Fruit fly (Drosophila melanogaster) whole organism, embryonic: ENCODE data around the gene pyd.

Experiments used
- Abd-B ChIP-seq: fragments of 200-800 bp; sonication (Bioruptor generic); optimal IDR thresholded peaks from 2 replicates; lab custom pipeline; 2018; ENCODE audit warnings: missing biosample characterization, mild to moderate bottlenecking, missing genetic modification characterization, moderate library complexity
- Antp ChIP-seq: fragments of 200-800 bp; sonication (Bioruptor generic); optimal IDR thresholded peaks from 3 replicates; lab custom pipeline; 2016; ENCODE audit warnings: missing biosample characterization, missing genetic modification characterization
- Blimp-1 ChIP-seq: fragments of 200-800 bp; sonication (Bioruptor generic); optimal IDR thresholded peaks from 3 replicates; lab custom pipeline; 2018; ENCODE audit warnings: missing biosample characterization, missing genetic modification characterization, mild to moderate bottlenecking, moderate library complexity, missing genetic modification reagents
- CG10274 ChIP-seq: fragments of 200-800 bp; sonication (Bioruptor generic); optimal IDR thresholded peaks from 3 replicates; lab custom pipeline; 2017; ENCODE audit warnings: missing biosample characterization, mild to moderate bottlenecking, missing genetic modification characterization
- CG10565 ChIP-seq: fragments of 200-800 bp; sonication (Bioruptor generic); optimal IDR thresholded peaks from 3 replicates; lab custom pipeline; 2016; ENCODE audit warnings: missing biosample characterization, mild to moderate bottlenecking, missing genetic modification characterization
- CG10654 ChIP-seq: fragments of 200-800 bp; sonication (Bioruptor generic); optimal IDR thresholded peaks from 2 replicates; lab custom pipeline; 2016; ENCODE audit warnings: missing biosample characterization, missing genetic modification characterization
- CG11560 ChIP-seq: fragments of 200-800 bp; sonication (Bioruptor generic); IDR thresholded peaks from 3 replicates; pipeline ENCODE4 v1.3.6; 2022; ENCODE audit warnings: missing biosample characterization, missing genetic modification characterization
- CG13775 ChIP-seq: fragments of 200-800 bp; sonication (Bioruptor generic); optimal IDR thresholded peaks from 3 replicates; lab custom pipeline; 2017; ENCODE audit warnings: missing biosample characterization, mild to moderate bottlenecking, missing genetic modification characterization
- CG15073 ChIP-seq: fragments of 200-800 bp; sonication (Bioruptor generic); optimal IDR thresholded peaks from 2 replicates; lab custom pipeline; 2016; ENCODE audit warnings: missing biosample characterization, missing genetic modification characterization
- CG16779 ChIP-seq: fragments of 200-800 bp; sonication (Bioruptor generic); IDR thresholded peaks from 2 replicates; pipeline ENCODE4 v1.3.6; 2022; ENCODE audit warnings: missing biosample characterization, missing genetic modification characterization
- CG16813 ChIP-seq: fragments of 200-800 bp; sonication (Bioruptor generic); IDR thresholded peaks from 3 replicates; pipeline ENCODE4 v1.3.6; 2022; ENCODE audit warnings: missing biosample characterization, missing genetic modification characterization; ENCODE audit not compliant: partially characterized antibody
- CG17186 ChIP-seq: fragments of 200-800 bp; sonication (Bioruptor generic); optimal IDR thresholded peaks from 3 replicates; lab custom pipeline; 2017; ENCODE audit warnings: missing biosample characterization, missing genetic modification reagents, missing genetic modification characterization
- CG17328 ChIP-seq: fragments of 200-800 bp; sonication (Bioruptor generic); IDR thresholded peaks from 2 replicates; pipeline ENCODE4 v1.3.6; 2022; ENCODE audit warnings: missing biosample characterization, missing genetic modification characterization
- CG18599 ChIP-seq: fragments of 200-800 bp; sonication (Bioruptor generic); optimal IDR thresholded peaks from 3 replicates; lab custom pipeline; 2017; ENCODE audit warnings: missing biosample characterization, missing genetic modification characterization, mild to moderate bottlenecking, moderate library complexity, missing genetic modification reagents
- CG4282 ChIP-seq: fragments of 200-800 bp; sonication (Bioruptor generic); optimal IDR thresholded peaks from 2 replicates; lab custom pipeline; 2016; ENCODE audit warnings: missing biosample characterization, missing genetic modification characterization
- CG4328 ChIP-seq: fragments of 200-800 bp; sonication (Bioruptor generic); optimal IDR thresholded peaks from 3 replicates; lab custom pipeline; 2017; ENCODE audit warnings: missing biosample characterization, missing genetic modification reagents, missing genetic modification characterization
- CG4854 ChIP-seq: fragments of 200-800 bp; sonication (Bioruptor generic); optimal IDR thresholded peaks from 2 replicates; lab custom pipeline; 2016; ENCODE audit warnings: missing biosample characterization, missing genetic modification characterization, inconsistent platforms
- CG5180 ChIP-seq: fragments of 200-800 bp; sonication (Bioruptor generic); optimal IDR thresholded peaks from 3 replicates; lab custom pipeline; 2017; ENCODE audit warnings: missing biosample characterization, missing genetic modification characterization, mild to moderate bottlenecking, moderate library complexity, missing genetic modification reagents
- CG5245 ChIP-seq: fragments of 200-800 bp; sonication (Bioruptor generic); optimal IDR thresholded peaks from 3 replicates; lab custom pipeline; 2016; ENCODE audit warnings: missing biosample characterization, missing genetic modification characterization
- CG6654 ChIP-seq: fragments of 200-800 bp; sonication (Bioruptor generic); optimal IDR thresholded peaks from 2 replicates; lab custom pipeline; 2017; ENCODE audit warnings: missing biosample characterization, mild to moderate bottlenecking, missing genetic modification characterization
- CG7271 ChIP-seq: fragments of 200-800 bp; sonication (Bioruptor generic); optimal IDR thresholded peaks from 2 replicates; lab custom pipeline; 2018; ENCODE audit warnings: missing biosample characterization, mild to moderate bottlenecking, missing genetic modification characterization, moderate library complexity
- CG7372 ChIP-seq: fragments of 200-800 bp; sonication (Bioruptor generic); IDR thresholded peaks from 2 replicates; pipeline ENCODE4 v1.3.6; 2022; ENCODE audit warnings: missing biosample characterization, missing genetic modification characterization
- CG7928 ChIP-seq: fragments of 200-800 bp; sonication (Bioruptor generic); optimal IDR thresholded peaks from 2 replicates; lab custom pipeline; 2017; ENCODE audit warnings: missing biosample characterization, mild to moderate bottlenecking, missing genetic modification characterization
- D19B ChIP-seq: fragments of 200-800 bp; sonication (Bioruptor generic); optimal IDR thresholded peaks from 2 replicates; lab custom pipeline; 2017; ENCODE audit warnings: missing biosample characterization, mild to moderate bottlenecking, missing genetic modification characterization
- Dip2 ChIP-seq: fragments of 200-800 bp; sonication (Bioruptor generic); IDR thresholded peaks from 2 replicates; pipeline ENCODE4 v1.3.6; 2022; ENCODE audit warnings: missing biosample characterization, missing genetic modification characterization
- Hr3 ChIP-seq: fragments of 200-800 bp; sonication (Bioruptor generic); optimal IDR thresholded peaks from 3 replicates; lab custom pipeline; 2016; ENCODE audit warnings: missing biosample characterization, missing genetic modification characterization
- Nf-YC ChIP-seq: fragments of 200-800 bp; optimal IDR thresholded peaks from 3 replicates; lab custom pipeline; 2019; ENCODE audit warnings: missing biosample characterization, mild to moderate bottlenecking, missing genetic modification characterization, moderate library complexity
- PHDP ChIP-seq: fragments of 200-800 bp; sonication (Bioruptor generic); optimal IDR thresholded peaks from 3 replicates; lab custom pipeline; 2018; ENCODE audit warnings: missing biosample characterization, mild to moderate bottlenecking, missing genetic modification characterization, moderate library complexity
- Poxn ChIP-seq: fragments of 200-800 bp; sonication (Bioruptor generic); IDR thresholded peaks from 2 replicates; pipeline ENCODE4 v1.3.6; 2022; ENCODE audit warnings: missing biosample characterization, missing genetic modification characterization
- Sin3A ChIP-seq: fragments of >200 bp; optimal IDR thresholded peaks from 2 replicates; lab custom pipeline; 2018
- Sox100B ChIP-seq: fragments of 200-800 bp; sonication (Bioruptor generic); optimal IDR thresholded peaks from 3 replicates; lab custom pipeline; 2018; ENCODE audit warnings: missing biosample characterization, mild to moderate bottlenecking, missing genetic modification characterization
- Sox102F ChIP-seq: fragments of 200-800 bp; sonication (Bioruptor generic); optimal IDR thresholded peaks from 2 replicates; lab custom pipeline; 2018; ENCODE audit warnings: missing biosample characterization, mild to moderate bottlenecking, missing genetic modification characterization, moderate library complexity
- TFAM ChIP-seq: fragments of 200-800 bp; sonication (Bioruptor generic); optimal IDR thresholded peaks from 2 replicates; lab custom pipeline; 2017; ENCODE audit warnings: missing biosample characterization, missing genetic modification characterization, inconsistent platforms
- amos ChIP-seq: fragments of 200-800 bp; sonication (Bioruptor generic); IDR thresholded peaks from 2 replicates; pipeline ENCODE4 v1.3.6; 2022; ENCODE audit warnings: missing biosample characterization, missing genetic modification characterization; ENCODE audit not compliant: partially characterized antibody
- ato ChIP-seq: fragments of 200-800 bp; sonication (Bioruptor generic); IDR thresholded peaks from 2 replicates; pipeline ENCODE4 v1.3.6; 2022; ENCODE audit warnings: missing biosample characterization, missing genetic modification characterization; ENCODE audit not compliant: partially characterized antibody
- bab2 ChIP-seq: fragments of 200-800 bp; sonication (Bioruptor generic); optimal IDR thresholded peaks from 2 replicates; lab custom pipeline; 2016; ENCODE audit warnings: missing biosample characterization, missing genetic modification characterization
- chm ChIP-seq: fragments of 200-800 bp; sonication (Bioruptor generic); IDR thresholded peaks from 2 replicates; pipeline ENCODE4 v1.3.6; 2022; ENCODE audit warnings: missing biosample characterization, missing genetic modification characterization
- fd102C ChIP-seq: fragments of 200-800 bp; sonication (Bioruptor generic); optimal IDR thresholded peaks from 2 replicates; lab custom pipeline; 2018; ENCODE audit warnings: missing biosample characterization, mild to moderate bottlenecking, missing genetic modification characterization, moderate library complexity
- grau ChIP-seq: fragments of 200-800 bp; optimal IDR thresholded peaks from 3 replicates; lab custom pipeline; 2019; ENCODE audit warnings: missing biosample characterization, mild to moderate bottlenecking, missing genetic modification characterization, moderate library complexity
- inv ChIP-seq: fragments of 200-800 bp; sonication (Bioruptor generic); IDR thresholded peaks from 2 replicates; pipeline ENCODE4 v1.3.6; 2022; ENCODE audit warnings: missing biosample characterization, missing genetic modification characterization; ENCODE audit not compliant: partially characterized antibody
- klu ChIP-seq: fragments of 200-800 bp; sonication (Bioruptor generic); IDR thresholded peaks from 2 replicates; pipeline ENCODE4 v1.3.6; 2022; ENCODE audit warnings: missing biosample characterization, missing genetic modification characterization
- lbe ChIP-seq: fragments of 200-800 bp; sonication (Bioruptor generic); optimal IDR thresholded peaks from 2 replicates; lab custom pipeline; 2016; ENCODE audit warnings: missing biosample characterization, mild to moderate bottlenecking, missing genetic modification characterization
- mld ChIP-seq: fragments of 200-800 bp; sonication (Bioruptor generic); IDR thresholded peaks from 3 replicates; pipeline ENCODE4 v1.3.6; 2022; ENCODE audit warnings: missing biosample characterization, missing genetic modification characterization; ENCODE audit not compliant: partially characterized antibody
- oc ChIP-seq: fragments of 200-800 bp; sonication (Bioruptor generic); optimal IDR thresholded peaks from 2 replicates; lab custom pipeline; 2018; ENCODE audit warnings: missing biosample characterization, mild to moderate bottlenecking, missing genetic modification characterization, moderate library complexity
- p53 ChIP-seq: fragments of 200-800 bp; sonication (Bioruptor generic); optimal IDR thresholded peaks from 2 replicates; lab custom pipeline; 2016; ENCODE audit warnings: missing biosample characterization, missing genetic modification characterization
- row ChIP-seq: fragments of 200-800 bp; sonication (Bioruptor generic); IDR thresholded peaks from 3 replicates; pipeline ENCODE4 v1.3.6; 2022; ENCODE audit warnings: missing biosample characterization, missing genetic modification characterization
- shn ChIP-seq: fragments of 200-800 bp; sonication (Bioruptor generic); optimal IDR thresholded peaks from 3 replicates; lab custom pipeline; 2016; ENCODE audit warnings: missing biosample characterization, missing genetic modification characterization
- slp2 ChIP-seq: fragments of 200-800 bp; sonication (Bioruptor generic); optimal IDR thresholded peaks from 2 replicates; lab custom pipeline; 2016; ENCODE audit warnings: missing biosample characterization, missing genetic modification characterization
- trem ChIP-seq: fragments of 200-800 bp; optimal IDR thresholded peaks from 3 replicates; lab custom pipeline; 2019; ENCODE audit warnings: missing biosample characterization, mild to moderate bottlenecking, missing genetic modification characterization, moderate library complexity
- vnd ChIP-seq: fragments of 200-800 bp; sonication (Bioruptor generic); IDR thresholded peaks from 3 replicates; pipeline ENCODE4 v1.3.6; 2022; ENCODE audit warnings: missing biosample characterization, missing genetic modification characterization; ENCODE audit not compliant: partially characterized antibody
- wor ChIP-seq: fragments of 200-800 bp; sonication (Bioruptor generic); IDR thresholded peaks from 2 replicates; pipeline ENCODE4 v1.3.6; 2022; ENCODE audit warnings: missing biosample characterization, missing genetic modification characterization

Gene pyd

DNA sequence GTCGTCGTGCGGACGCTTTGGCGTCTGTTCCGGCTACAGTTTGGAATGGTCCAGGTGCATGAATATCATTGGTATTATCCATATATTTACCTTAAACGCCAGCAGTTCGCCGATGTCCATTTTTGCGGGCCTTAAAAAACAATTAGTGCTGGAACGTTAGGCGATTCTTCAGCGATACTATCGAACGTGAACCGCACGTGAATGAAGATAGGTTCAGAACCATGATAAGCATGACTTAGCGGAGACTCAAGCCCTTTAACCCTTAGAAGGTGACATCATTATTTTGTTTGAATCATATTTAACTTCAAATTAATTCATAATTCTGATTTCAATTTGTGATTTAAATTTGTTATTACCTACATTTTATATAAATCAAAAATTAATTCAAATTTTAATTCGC is 13.2 kb upstream of the pyd start, which contains the start of gene CG11964 (continued):
- TF ChIP-seq Blimp-1 (GFP tag; lab: Kevin White, UChicago) (peak; percentile 8), Sox102F (no peak), lbe (GFP tag; lab: Kevin White, UChicago) (no peak), trem (peak; percentile 84), TFAM (no peak), CG7372 (no peak), CG17328 (no peak), row (GFP tag; lab: Robert Waterston, UW) (peak; percentile 91), CG7271 (tag; lab: Kevin White, UChicago) (no peak), fd102C (GFP tag; lab: Kevin White, UChicago) (no peak), inv (GFP tag; lab: Robert Waterston, UW) (peak; percentile 100), CG15073 (GFP tag; lab: Kevin White, UChicago) (no peak), Hr3 (GFP tag; lab: Kevin White, UChicago) (peak; percentile 42), PHDP (tag; lab: Kevin White, UChicago) (peak; percentile 49), bab2 (peak; percentile 50), shn (peak; percentile 52), p53 (GFP tag; lab: Kevin White, UChicago) (peak; percentile 53), CG17186 (GFP tag; lab: Kevin White, UChicago) (peak; percentile 63), Sox100B (GFP tag; lab: Kevin White, UChicago) (no peak), CG5180 (GFP tag; lab: Kevin White, UChicago) (no peak), Antp (GFP tag; lab: Kevin White, UChicago) (peak; percentile 47), chm (GFP tag; lab: Robert Waterston, UW) (no peak), slp2 (GFP tag; lab: Kevin White, UChicago) (peak; percentile 2), klu (GFP tag; lab: Robert Waterston, UW) (peak; percentile 33; the same call in 1 of the 2 replicates), amos (GFP tag; lab: Robert Waterston, UW) (peak; percentile 100), Abd-B (GFP tag; lab: Kevin White, UChicago) (peak; percentile 69), Sin3A (peak; percentile 53), CG16779 (GFP tag; lab: Robert Waterston, UW) (no peak), mld (peak; percentile 97), oc (tag; lab: Kevin White, UChicago) (no peak), Dip2 (GFP tag; lab: Robert Waterston, UW) (no peak), CG10654 (GFP tag; lab: Kevin White, UChicago) (peak; percentile 38), grau (peak; percentile 64), CG7928 (GFP tag; lab: Kevin White, UChicago) (peak; percentile 46), wor (no peak), CG16813 (peak; percentile 100), CG13775 (GFP tag; lab: Kevin White, UChicago) (no peak), CG10565 (GFP tag; lab: Kevin White, UChicago) (no peak), CG18599 (GFP tag; lab: Kevin White, UChicago) (no peak), CG4328 (no peak), CG6654 (GFP tag; lab: Kevin White, UChicago) (no peak), ato (GFP tag; lab: Robert Waterston, UW) (peak; percentile 97), CG11560 (no peak), Poxn (GFP tag; lab: Robert Waterston, UW) (no peak), CG10274 (GFP tag; lab: Kevin White, UChicago) (no peak), Nf-YC (tag; lab: Kevin White, UChicago) (peak; percentile 33), CG4854 (GFP tag; lab: Kevin White, UChicago) (peak; percentile 35), CG5245 (GFP tag; lab: Kevin White, UChicago) (peak; percentile 17), vnd (GFP tag; lab: Robert Waterston, UW) (peak; percentile 99), CG4282 (peak; percentile 19), D19B (GFP tag; lab: Kevin White, UChicago) (no peak)
